Fruit fly (Drosophila melanogaster): Measurements from ENCODE around the gene Gr64c.
A peak's percentile ranks its signal among the peaks of the same experiment; 100 is the strongest.

Gene Gr64c

dm6 chr3L:4070996-4071379, 42.6 kb downstream of the Gr64c start (continued):
- TF ChIP-seq dan (GFP tag; IDR thresholded peaks at IDR 0.05) = no peak
- TF ChIP-seq CG11093 (GFP tag; IDR thresholded peaks at IDR 0.05) = no peak
- peak; percentile 34; the same call in 1 of the 3 replicates for TF ChIP-seq CG17361 (GFP tag; IDR thresholded peaks at IDR 0.05)
- no peak for TF ChIP-seq twi (tag; optimal IDR thresholded peaks at IDR 0.05)
- peak; percentile 6 for TF ChIP-seq Hmx (GFP tag; optimal IDR thresholded peaks at IDR 0.05)
- no peak for TF ChIP-seq jumu (GFP tag; optimal IDR thresholded peaks at IDR 0.05)
- no peak for TF ChIP-seq wdn (GFP tag; IDR thresholded peaks at IDR 0.05)
- no peak for TF ChIP-seq salm (tag; optimal IDR thresholded peaks at IDR 0.05)
- TF ChIP-seq Elba2 (GFP tag; optimal IDR thresholded peaks at IDR 0.05) = no peak
- TF ChIP-seq CG5180 (GFP tag; optimal IDR thresholded peaks at IDR 0.05) = no peak
- TF ChIP-seq Dref (GFP tag; IDR thresholded peaks at IDR 0.05) = no peak
- no peak for TF ChIP-seq CG7271 (tag; optimal IDR thresholded peaks at IDR 0.05)
- peak; percentile 19 for TF ChIP-seq Six4 (GFP tag; optimal IDR thresholded peaks at IDR 0.05)
- TF ChIP-seq CG17829 (tag; optimal IDR thresholded peaks at IDR 0.05) = no peak
- TF ChIP-seq Blimp-1 (GFP tag; optimal IDR thresholded peaks at IDR 0.05) = peak; percentile 56
- TF ChIP-seq E2f2 (GFP tag; IDR thresholded peaks at IDR 0.05) = no peak
- peak; percentile 53; the same call in 1 of the 3 replicates for TF ChIP-seq gce (GFP tag; IDR thresholded peaks at IDR 0.05)
- TF ChIP-seq pfk (GFP tag; optimal IDR thresholded peaks at IDR 0.05) = no peak
- TF ChIP-seq bcd (GFP tag; optimal IDR thresholded peaks at IDR 0.05) = peak; percentile 39
- no peak for TF ChIP-seq Nf-YC (tag; optimal IDR thresholded peaks at IDR 0.05)
- TF ChIP-seq CG13894 (tag; optimal IDR thresholded peaks at IDR 0.05) = no peak
- no peak for TF ChIP-seq CG3847 (GFP tag; IDR thresholded peaks at IDR 0.05)
- no peak for TF ChIP-seq CG16779 (GFP tag; IDR thresholded peaks at IDR 0.05)
- TF ChIP-seq CG1792 (GFP tag; optimal IDR thresholded peaks at IDR 0.05) = no peak
- TF ChIP-seq caup (GFP tag; optimal IDR thresholded peaks at IDR 0.05; ENCODE audit: severe bottlenecking) = peak; percentile 62
- no peak for TF ChIP-seq CG10543 (GFP tag; optimal IDR thresholded peaks at IDR 0.05)
- TF ChIP-seq fu2 (GFP tag; optimal IDR thresholded peaks at IDR 0.05) = no peak
- no peak for TF ChIP-seq hbn (GFP tag; IDR thresholded peaks at IDR 0.05; ENCODE audit: partially characterized antibody)
- TF ChIP-seq CG14710 (tag; optimal IDR thresholded peaks at IDR 0.05) = peak; percentile 4
- TF ChIP-seq CG6791 (GFP tag; IDR thresholded peaks at IDR 0.05; ENCODE audit: partially characterized antibody) = no peak
- peak; percentile 71 for TF ChIP-seq CG14014 (GFP tag; IDR thresholded peaks at IDR 0.05)
- TF ChIP-seq Aef1 (GFP tag; IDR thresholded peaks at IDR 0.05) = peak; percentile 69
- no peak for TF ChIP-seq D19A (tag; optimal IDR thresholded peaks at IDR 0.05)
- peak; percentile 62 for TF ChIP-seq lbe (GFP tag; optimal IDR thresholded peaks at IDR 0.05)
- TF ChIP-seq Eip74EF (GFP tag; optimal IDR thresholded peaks at IDR 0.05) = no peak
- TF ChIP-seq Ets97D (GFP tag; optimal IDR thresholded peaks at IDR 0.05) = no peak
- peak; percentile 57 for TF ChIP-seq CG30431 (GFP tag; optimal IDR thresholded peaks at IDR 0.05)
- no peak for TF ChIP-seq CG15011 (GFP tag; optimal IDR thresholded peaks at IDR 0.05)
- peak; percentile 49 for TF ChIP-seq CG1602 (GFP tag; optimal IDR thresholded peaks at IDR 0.05)
- peak; percentile 56; the same call in 1 of the 2 replicates for TF ChIP-seq CG1024 (GFP tag; IDR thresholded peaks at IDR 0.05)
- peak; percentile 35 for TF ChIP-seq CG6272 (GFP tag; IDR thresholded peaks at IDR 0.05)
- TF ChIP-seq Asciz (GFP tag; optimal IDR thresholded peaks at IDR 0.05) = peak; percentile 22
- no peak for TF ChIP-seq sima (GFP tag; optimal IDR thresholded peaks at IDR 0.05)
- peak; percentile 64; the same call in 1 of the 3 replicates for TF ChIP-seq CG3726 (GFP tag; IDR thresholded peaks at IDR 0.05)
- no peak for TF ChIP-seq wek (GFP tag; optimal IDR thresholded peaks at IDR 0.05)
- TF ChIP-seq CG4617 (GFP tag; optimal IDR thresholded peaks at IDR 0.05; ENCODE audit: borderline replicate concordance) = no peak
- no peak for TF ChIP-seq grn (GFP tag; optimal IDR thresholded peaks at IDR 0.05)
- no peak for TF ChIP-seq CTCF (GFP tag; optimal IDR thresholded peaks at IDR 0.05)
- no peak for TF ChIP-seq zen2 (GFP tag; IDR thresholded peaks at IDR 0.05; ENCODE audit: partially characterized antibody)
- no peak for TF ChIP-seq CG12236 (GFP tag; optimal IDR thresholded peaks at IDR 0.05)
- TF ChIP-seq CG12299 (tag; optimal IDR thresholded peaks at IDR 0.05) = peak; percentile 32
- peak; percentile 38; the same call in 1 of the 2 replicates for TF ChIP-seq klu (GFP tag; IDR thresholded peaks at IDR 0.05)

All from whole organism, embryonic.